Worm (Caenorhabditis elegans): ENCODE results near the gene T02D1.4.

ce11 chrIV:17427423-17427822 is 27.9 kb downstream of the T02D1.4 start, which contains the start of gene C06A12.3:
- no peak for TF ChIP-seq lsy-2 (tag; optimal IDR thresholded peaks at IDR 0.05)
- TF ChIP-seq lir-3 (tag; optimal IDR thresholded peaks at IDR 0.05) = no peak
- TF ChIP-seq pqm-1 (tag; optimal IDR thresholded peaks at IDR 0.05) = no peak
- TF ChIP-seq nhr-111 (GFP tag; optimal IDR thresholded peaks at IDR 0.05) = no peak
- TF ChIP-seq nhr-76 (tag; optimal IDR thresholded peaks at IDR 0.05) = no peak
- no peak for TF ChIP-seq ama-1 (optimal IDR thresholded peaks at IDR 0.05)
- no peak for TF ChIP-seq mdl-1 (tag; optimal IDR thresholded peaks at IDR 0.05)
- no peak for TF ChIP-seq unc-39 (tag; optimal IDR thresholded peaks at IDR 0.05)
- no peak for TF ChIP-seq aha-1 (tag)
- TF ChIP-seq aly-2 (tag; optimal IDR thresholded peaks at IDR 0.05) = no peak
- no peak for TF ChIP-seq nhr-237 (tag; optimal IDR thresholded peaks at IDR 0.05)
- TF ChIP-seq arid-1 (GFP tag; conservative IDR thresholded peaks at IDR 0.05) = no peak
- no peak for TF ChIP-seq ceh-62 (tag; optimal IDR thresholded peaks at IDR 0.05)
